Worm (Caenorhabditis elegans) whole organism, mixed stage, embryonic: Measurements from ENCODE around the gene dmsr-14.

Source experiments
- blmp-1 ChIP-seq: fragments of 150-350 bp; optimal IDR thresholded peaks from 2 replicates; lab custom pipeline; 2014; ENCODE audit warnings: missing biosample characterization, missing genetic modification characterization
- elt-3 ChIP-seq: fragments of 150-350 bp; optimal IDR thresholded peaks from 2 replicates; lab custom pipeline; 2014; ENCODE audit warnings: missing biosample characterization, missing genetic modification characterization
- lin-13 ChIP-seq: fragments of 150-350 bp; optimal IDR thresholded peaks from 2 replicates; lab custom pipeline; 2014; ENCODE audit warnings: missing biosample characterization, missing genetic modification characterization
- lsy-2 ChIP-seq: fragments of 150-350 bp; optimal IDR thresholded peaks from 2 replicates; lab custom pipeline; 2014; ENCODE audit warnings: missing biosample characterization, missing genetic modification characterization
- nhr-12 ChIP-seq: fragments of 150-350 bp; optimal IDR thresholded peaks from 2 replicates; lab custom pipeline; 2014; ENCODE audit warnings: missing biosample characterization, missing genetic modification characterization
- nhr-76 ChIP-seq: sonication (generic microtip); optimal IDR thresholded peaks from 2 replicates; lab custom pipeline; 2017; ENCODE audit warnings: missing biosample characterization, missing genetic modification characterization
- sptf-1 ChIP-seq: sonication (generic microtip); optimal IDR thresholded peaks from 2 replicates; lab custom pipeline; 2017; ENCODE audit warnings: mild to moderate bottlenecking, missing genetic modification characterization, moderate library complexity, missing compliant biosample characterization
- unc-39 ChIP-seq: fragments of 150-350 bp; optimal IDR thresholded peaks from 2 replicates; lab custom pipeline; 2014; ENCODE audit warnings: missing biosample characterization, missing genetic modification characterization
- ztf-11 ChIP-seq: fragments of 150-350 bp; optimal IDR thresholded peaks from 2 replicates; lab custom pipeline; 2014; ENCODE audit warnings: missing biosample characterization, missing genetic modification characterization

DNA sequence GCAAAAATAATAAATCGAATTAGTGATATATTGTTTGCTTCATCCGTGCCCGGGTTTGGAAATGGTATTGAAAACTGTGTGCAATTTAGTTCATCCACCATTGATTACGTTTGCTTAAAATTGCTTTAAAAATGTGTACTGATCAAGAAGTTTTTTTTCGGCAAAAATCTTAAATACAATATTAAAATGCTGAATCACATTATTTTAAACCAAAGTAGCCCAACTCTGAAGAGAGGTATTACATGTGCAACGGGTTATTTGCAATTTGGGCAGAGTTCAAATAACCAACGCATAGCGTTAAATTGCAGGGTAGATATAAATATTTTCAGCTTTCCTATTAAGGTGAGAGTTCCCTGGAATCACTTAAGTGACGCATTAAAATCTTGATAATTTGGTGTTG lies at the start of gene dmsr-14:
- TF ChIP-seq sptf-1 (tag; lab: Kevin White, UChicago) (no peak), lsy-2 (tag; lab: Kevin White, UChicago) (no peak), nhr-12 (tag; lab: Kevin White, UChicago) (no peak), ztf-11 (tag; lab: Kevin White, UChicago) (no peak), unc-39 (tag; lab: Kevin White, UChicago) (no peak), elt-3 (tag; lab: Kevin White, UChicago) (no peak), blmp-1 (tag; lab: Kevin White, UChicago) (no peak), lin-13 (no peak), nhr-76 (no peak)
